Fruit fly (Drosophila melanogaster): ENCODE results near the gene Prtl99C.

DNA sequence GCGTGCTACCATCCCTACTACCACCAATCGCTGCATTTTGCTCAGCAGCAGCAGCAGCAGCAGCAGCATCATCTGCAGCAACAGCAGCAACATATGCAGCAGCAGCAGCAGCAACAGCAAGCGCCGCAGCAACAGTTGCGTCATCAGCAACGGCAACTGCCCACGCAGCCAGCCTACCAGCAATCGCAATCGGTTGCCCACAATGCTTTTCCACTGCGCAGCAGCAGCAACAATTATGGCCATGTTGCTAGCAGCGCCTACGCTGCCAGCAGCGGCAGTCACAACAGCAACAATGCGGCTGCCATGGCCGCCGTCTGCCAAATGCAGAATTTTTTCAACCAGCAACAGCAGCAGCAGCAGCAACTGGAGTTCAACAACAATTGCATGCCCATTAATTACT is 45.6 kb upstream of the Prtl99C start:
- TF ChIP-seq CG15710 (tag; optimal IDR thresholded peaks at IDR 0.05) (no peak), CG4496 (GFP tag; IDR thresholded peaks at IDR 0.05) (no peak), rn (GFP tag; IDR thresholded peaks at IDR 0.05) (no peak)

Data from whole organism, pupa.